Worm (Caenorhabditis elegans) whole organism, L3 larva: Measurements from ENCODE around the gene glna-1.

Experiments used
- aly-2 ChIP-seq: fragments of 150-350 bp; optimal IDR thresholded peaks from 2 replicates; lab custom pipeline; 2014; ENCODE audit warnings: missing biosample characterization, missing genetic modification characterization
- ama-1 ChIP-seq: fragments of 150-350 bp; optimal IDR thresholded peaks from 2 replicates; lab custom pipeline; 2018
- ceh-82 ChIP-seq: fragments of 150-350 bp; optimal IDR thresholded peaks from 2 replicates; lab custom pipeline; 2014; ENCODE audit warnings: missing biosample characterization, missing genetic modification characterization
- ceh-9 ChIP-seq: sonication (generic microtip); optimal IDR thresholded peaks from 2 replicates; lab custom pipeline; 2018; ENCODE audit warnings: missing biosample characterization, missing genetic modification characterization
- egl-27 ChIP-seq: sonication (generic microtip); optimal IDR thresholded peaks from 4 replicates; lab custom pipeline; 2017; ENCODE audit warnings: missing biosample characterization, missing genetic modification reagents, missing genetic modification characterization
- elt-1 ChIP-seq: fragments of 150-350 bp; optimal IDR thresholded peaks from 2 replicates; lab custom pipeline; 2014; ENCODE audit warnings: missing biosample characterization, missing genetic modification characterization
- elt-3 ChIP-seq, 3 experiments: fragments of 150-350 bp in 1 of 3; sonication (generic microtip) in 2 of 3; optimal IDR thresholded peaks; 2 replicates in 2 of 3; 4 replicates in 1 of 3; lab custom pipeline; 2014 to 2017; ENCODE audit warnings: missing biosample characterization in 3 of 3, missing genetic modification characterization in 3 of 3
- fkh-10 ChIP-seq: sonication (generic microtip); optimal IDR thresholded peaks from 2 replicates; lab custom pipeline; 2017; ENCODE audit warnings: missing biosample characterization, missing genetic modification reagents, missing genetic modification characterization
- jun-1 ChIP-seq: fragments of 150-350 bp; optimal IDR thresholded peaks from 2 replicates; lab custom pipeline; 2014; ENCODE audit warnings: missing biosample characterization, missing genetic modification reagents, missing genetic modification characterization
- lin-39 ChIP-seq: fragments of 150-350 bp; optimal IDR thresholded peaks from 2 replicates; lab custom pipeline; 2018; ENCODE audit warnings: missing biosample characterization, missing genetic modification reagents, missing genetic modification characterization
- mdl-1 ChIP-seq: fragments of 150-350 bp; optimal IDR thresholded peaks from 2 replicates; lab custom pipeline; 2014; ENCODE audit warnings: missing biosample characterization, missing genetic modification characterization
- nhr-12 ChIP-seq: fragments of 150-350 bp; optimal IDR thresholded peaks from 2 replicates; lab custom pipeline; 2014; ENCODE audit warnings: missing biosample characterization, missing genetic modification characterization
- nhr-77 ChIP-seq: fragments of 150-350 bp; optimal IDR thresholded peaks from 2 replicates; lab custom pipeline; 2014; ENCODE audit warnings: missing biosample characterization, missing genetic modification characterization
- snpc-4 ChIP-seq: fragments of 150-350 bp; optimal IDR thresholded peaks from 2 replicates; lab custom pipeline; 2014; ENCODE audit warnings: missing biosample characterization, missing genetic modification characterization

DNA sequence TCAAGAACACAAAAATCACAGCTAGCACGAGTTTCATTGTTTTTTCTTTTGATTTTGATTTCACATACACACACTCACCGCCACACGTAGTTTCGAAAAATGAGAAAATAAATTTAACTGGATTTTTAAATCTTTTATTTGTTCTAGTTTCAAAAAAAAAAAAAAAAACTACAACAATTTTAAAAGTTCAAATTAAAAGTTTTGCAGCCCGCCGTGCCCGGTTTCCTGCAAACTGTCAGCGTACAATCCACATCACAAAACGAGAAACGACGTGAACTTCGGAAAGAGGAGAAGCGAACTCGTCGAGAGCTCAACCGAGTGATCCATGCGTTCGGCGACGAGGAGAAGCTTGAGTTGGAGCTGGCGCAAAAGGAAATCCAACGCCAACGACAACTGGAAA is 24.4 kb upstream of the glna-1 start, which contains the start of gene Y54E2A.5:
- no peak for TF ChIP-seq ama-1 (lab: Kevin White, UChicago)
- no peak for TF ChIP-seq fkh-10 (GFP tag; lab: Kevin White, UChicago)
- TF ChIP-seq nhr-77 (tag; lab: Kevin White, UChicago): no peak
- no peak for TF ChIP-seq mdl-1 (tag; lab: Kevin White, UChicago)
- TF ChIP-seq ceh-9: no peak
- no peak for TF ChIP-seq aly-2 (tag; lab: Kevin White, UChicago)
- no peak for TF ChIP-seq jun-1
- no peak for TF ChIP-seq nhr-12 (tag; lab: Kevin White, UChicago)
- TF ChIP-seq elt-3 (tag; optimal IDR thresholded peaks at IDR 0.05; lab: Kevin White, UChicago): no peak
- no peak for TF ChIP-seq lin-39 (tag; lab: Kevin White, UChicago)
- TF ChIP-seq ceh-82 (tag; lab: Kevin White, UChicago): no peak
- TF ChIP-seq egl-27 (tag; lab: Kevin White, UChicago): no peak
- TF ChIP-seq elt-1 (tag; lab: Kevin White, UChicago): no peak
- no peak for TF ChIP-seq snpc-4 (tag; lab: Kevin White, UChicago)
